Fruit fly (Drosophila melanogaster): ENCODE measurements around the gene vap.

The vap gene

dm6 chrX:15991618-15992526 is 13.7 kb downstream of the vap start, which contains the start of the genes CG46312, eIF5 and exd (continued):
- TF ChIP-seq bbx (GFP tag; IDR thresholded peaks at IDR 0.05; ENCODE audit: partially characterized antibody): peak; percentile 86
- no peak for TF ChIP-seq fd3F (GFP tag; optimal IDR thresholded peaks at IDR 0.05)
- TF ChIP-seq onecut (GFP tag; IDR thresholded peaks at IDR 0.05): no peak
- peak; percentile 85 for TF ChIP-seq CG7357 (GFP tag; IDR thresholded peaks at IDR 0.05)
- no peak for TF ChIP-seq ase (GFP tag; IDR thresholded peaks at IDR 0.05)
- TF ChIP-seq ATbp (GFP tag; optimal IDR thresholded peaks at IDR 0.05): no peak
- no peak for TF ChIP-seq CG17912 (GFP tag; optimal IDR thresholded peaks at IDR 0.05)
- peak; percentile 8 for TF ChIP-seq D19A (tag; optimal IDR thresholded peaks at IDR 0.05)
- no peak for TF ChIP-seq Ada2b (GFP tag; IDR thresholded peaks at IDR 0.05)
- TF ChIP-seq CG30403 (GFP tag; optimal IDR thresholded peaks at IDR 0.05): peak; percentile 7
- TF ChIP-seq CG1024 (GFP tag; IDR thresholded peaks at IDR 0.05): peak; percentile 28; the same call in 1 of the 2 replicates
- TF ChIP-seq Atf6 (GFP tag; IDR thresholded peaks at IDR 0.05): no peak
- TF ChIP-seq CG14014 (GFP tag; IDR thresholded peaks at IDR 0.05): no peak
- no peak for TF ChIP-seq wek (GFP tag; optimal IDR thresholded peaks at IDR 0.05)
- TF ChIP-seq B-H1 (GFP tag; IDR thresholded peaks at IDR 0.05): no peak
- TF ChIP-seq Myb (GFP tag; optimal IDR thresholded peaks at IDR 0.05): no peak
- peak; percentile 24 for TF ChIP-seq CG15514 (GFP tag; optimal IDR thresholded peaks at IDR 0.05)
- peak; percentile 78 for TF ChIP-seq CG16813 (GFP tag; IDR thresholded peaks at IDR 0.05; ENCODE audit: partially characterized antibody)
- no peak for TF ChIP-seq CG8388 (GFP tag; optimal IDR thresholded peaks at IDR 0.05)
- TF ChIP-seq amos (GFP tag; IDR thresholded peaks at IDR 0.05; ENCODE audit: partially characterized antibody): peak; percentile 81; the same call in 1 of the 2 replicates
- TF ChIP-seq maf-S (GFP tag; optimal IDR thresholded peaks at IDR 0.05): no peak
- peak; percentile 82 for TF ChIP-seq BEAF-32 (GFP tag; optimal IDR thresholded peaks at IDR 0.05)
- TF ChIP-seq CG17359 (tag; optimal IDR thresholded peaks at IDR 0.05): no peak
- TF ChIP-seq jigr1 (GFP tag; IDR thresholded peaks at IDR 0.05): no peak
- peak; percentile 77 for TF ChIP-seq tna (GFP tag; IDR thresholded peaks at IDR 0.05; ENCODE audit: partially characterized antibody)
- peak; percentile 67 for TF ChIP-seq unc-4 (GFP tag; IDR thresholded peaks at IDR 0.05; ENCODE audit: partially characterized antibody)
- TF ChIP-seq Dp (GFP tag; optimal IDR thresholded peaks at IDR 0.05): peak; percentile 17
- TF ChIP-seq CG7372 (GFP tag; IDR thresholded peaks at IDR 0.05): no peak
- no peak for TF ChIP-seq Optix (GFP tag; IDR thresholded peaks at IDR 0.05)
- peak; percentile 38 for TF ChIP-seq CG2712 (tag; optimal IDR thresholded peaks at IDR 0.05)
- TF ChIP-seq CG31365 (tag; optimal IDR thresholded peaks at IDR 0.05): no peak
- peak; percentile 63 for TF ChIP-seq ato (GFP tag; IDR thresholded peaks at IDR 0.05; ENCODE audit: partially characterized antibody)
- no peak for TF ChIP-seq exex (tag; optimal IDR thresholded peaks at IDR 0.05)
- peak; percentile 67 for TF ChIP-seq bigmax (GFP tag; optimal IDR thresholded peaks at IDR 0.05)
- no peak for TF ChIP-seq CG3065 (GFP tag; optimal IDR thresholded peaks at IDR 0.05)
- no peak for TF ChIP-seq otp (GFP tag; IDR thresholded peaks at IDR 0.05)
- TF ChIP-seq cad (GFP tag; optimal IDR thresholded peaks at IDR 0.05): no peak
- no peak for TF ChIP-seq CG4282 (GFP tag; optimal IDR thresholded peaks at IDR 0.05)
- TF ChIP-seq Mes4 (GFP tag; optimal IDR thresholded peaks at IDR 0.05): no peak
- no peak for TF ChIP-seq CG33213 (GFP tag; optimal IDR thresholded peaks at IDR 0.05)
- no peak for TF ChIP-seq dmrt99B (tag; optimal IDR thresholded peaks at IDR 0.05)
- peak; percentile 64; the same call in 1 of the 2 replicates for TF ChIP-seq inv (GFP tag; IDR thresholded peaks at IDR 0.05; ENCODE audit: partially characterized antibody)
- TF ChIP-seq btn (GFP tag; optimal IDR thresholded peaks at IDR 0.05): no peak
- TF ChIP-seq chinmo (GFP tag; IDR thresholded peaks at IDR 0.05; ENCODE audit: partially characterized antibody): peak; percentile 79; the same call in 2 of the 4 replicates
- no peak for TF ChIP-seq CG12769 (tag; optimal IDR thresholded peaks at IDR 0.05)
- TF ChIP-seq CG10959 (GFP tag; IDR thresholded peaks at IDR 0.05): no peak
- peak; percentile 80 for TF ChIP-seq Bgb (GFP tag; IDR thresholded peaks at IDR 0.05; ENCODE audit: partially characterized antibody)
- TF ChIP-seq eyg (GFP tag; optimal IDR thresholded peaks at IDR 0.05): no peak

Measured in whole organism, embryonic.